Fruit fly (Drosophila melanogaster): ENCODE data around the gene Sfp24F.
A peak's percentile ranks its signal among the peaks of the same experiment; 100 is the strongest.

The Sfp24F gene

dm6 chr2L:4456539-4456994 lies 14.7 kb upstream of the Sfp24F start, which contains the start of gene Gs1l:
TSS of gene Gs1l (minus strand) at chr2L:4456807.
- TF ChIP-seq woc (GFP tag; optimal IDR thresholded peaks at IDR 0.05) (peak; percentile 56), pan (optimal IDR thresholded peaks at IDR 0.05) (no peak), Rel (GFP tag; optimal IDR thresholded peaks at IDR 0.05) (no peak), Rel (tag; optimal IDR thresholded peaks at IDR 0.05) (peak; percentile 26), Sp1 (GFP tag; optimal IDR thresholded peaks at IDR 0.05) (peak; percentile 25), Myc (optimal IDR thresholded peaks at IDR 0.05) (no peak), Vsx2 (GFP tag; optimal IDR thresholded peaks at IDR 0.05; ENCODE audit: partially characterized antibody) (no peak), fru (GFP tag; optimal IDR thresholded peaks at IDR 0.05) (no peak), h (GFP tag; optimal IDR thresholded peaks at IDR 0.05) (no peak), tai (GFP tag; optimal IDR thresholded peaks at IDR 0.05) (no peak)

dm6 chr2L:4454009-4454689 lies 12.3 kb upstream of the Sfp24F start, which contains the start of the genes Secp43 and ND-B8:
TSS of gene Secp43 (minus strand) at chr2L:4454453.
TSS of gene ND-B8 (plus strand) at chr2L:4454626.
- TF ChIP-seq rgr (GFP tag; optimal IDR thresholded peaks at IDR 0.05) (peak; percentile 15), Myc (optimal IDR thresholded peaks at IDR 0.05) (peak; percentile 49), Hnf4 (GFP tag; optimal IDR thresholded peaks at IDR 0.05) (no peak)

- TF ChIP-seq Hr78 (GFP tag; optimal IDR thresholded peaks at IDR 0.05) (no peak), rgr (GFP tag; optimal IDR thresholded peaks at IDR 0.05) (no peak), dsf (GFP tag; optimal IDR thresholded peaks at IDR 0.05; ENCODE audit: borderline replicate concordance) (no peak), fru (GFP tag; optimal IDR thresholded peaks at IDR 0.05) (no peak), Jra (GFP tag; optimal IDR thresholded peaks at IDR 0.05) (no peak), sv (GFP tag; optimal IDR thresholded peaks at IDR 0.05) (no peak), Abd-B (GFP tag; optimal IDR thresholded peaks at IDR 0.05) (no peak), jim (GFP tag; optimal IDR thresholded peaks at IDR 0.05) (no peak), dl (GFP tag; optimal IDR thresholded peaks at IDR 0.05; ENCODE audit: insufficient read depth in 1 of 2, partially characterized antibody in 2 of 2) (no peak), GATAd (GFP tag; optimal IDR thresholded peaks at IDR 0.05) (no peak), tai (GFP tag; optimal IDR thresholded peaks at IDR 0.05) (no peak), CG32264 (GFP tag; optimal IDR thresholded peaks at IDR 0.05) (no peak), Myc (optimal IDR thresholded peaks at IDR 0.05) (no peak), Hnf4 (GFP tag; optimal IDR thresholded peaks at IDR 0.05) (no peak), Rel (GFP tag; optimal IDR thresholded peaks at IDR 0.05) (no peak), Rel (tag; optimal IDR thresholded peaks at IDR 0.05) (no peak), usp (GFP tag; optimal IDR thresholded peaks at IDR 0.05) (no peak)
Measured at dm6 chr2L:4452798-4453197, 10.9 kb upstream of the Sfp24F start, which contains the start of gene CG15439. TSS of gene CG15439 (minus strand) at chr2L:4453038.

- TF ChIP-seq psq (GFP tag; optimal IDR thresholded peaks at IDR 0.05) (peak; percentile 95), rgr (GFP tag; optimal IDR thresholded peaks at IDR 0.05) (peak; percentile 96), pan (optimal IDR thresholded peaks at IDR 0.05) (no peak), dl (GFP tag; optimal IDR thresholded peaks at IDR 0.05; ENCODE audit: insufficient read depth in 1 of 2, partially characterized antibody in 2 of 2) (no peak), dsf (GFP tag; optimal IDR thresholded peaks at IDR 0.05; ENCODE audit: borderline replicate concordance) (peak; percentile 89), Dif (GFP tag; optimal IDR thresholded peaks at IDR 0.05; ENCODE audit: partially characterized antibody) (no peak), h (GFP tag; optimal IDR thresholded peaks at IDR 0.05) (peak; percentile 96), ey (GFP tag; optimal IDR thresholded peaks at IDR 0.05) (peak; percentile 87), lola (GFP tag; optimal IDR thresholded peaks at IDR 0.05) (no peak), Vsx2 (GFP tag; optimal IDR thresholded peaks at IDR 0.05; ENCODE audit: partially characterized antibody) (no peak), sage (GFP tag; optimal IDR thresholded peaks at IDR 0.05) (peak; percentile 95), Hr83 (GFP tag; optimal IDR thresholded peaks at IDR 0.05; ENCODE audit: poor library complexity, severe bottlenecking) (peak; percentile 50), usp (GFP tag; optimal IDR thresholded peaks at IDR 0.05) (no peak), tai (GFP tag; optimal IDR thresholded peaks at IDR 0.05) (no peak), foxo (GFP tag; optimal IDR thresholded peaks at IDR 0.05) (peak; percentile 56 to 96), Abd-B (GFP tag; optimal IDR thresholded peaks at IDR 0.05) (no peak), HLH106 (tag; optimal IDR thresholded peaks at IDR 0.05) (peak; percentile 97), CrebA (GFP tag; optimal IDR thresholded peaks at IDR 0.05; ENCODE audit: borderline replicate concordance) (no peak), br (GFP tag; optimal IDR thresholded peaks at IDR 0.05) (peak; percentile 87), Jra (GFP tag; optimal IDR thresholded peaks at IDR 0.05) (no peak), Mio (GFP tag; optimal IDR thresholded peaks at IDR 0.05) (no peak), Rel (GFP tag; optimal IDR thresholded peaks at IDR 0.05) (peak; percentile 39), Rel (tag; optimal IDR thresholded peaks at IDR 0.05) (peak; percentile 60), N (GFP tag; optimal IDR thresholded peaks at IDR 0.05) (no peak), CG32264 (GFP tag; optimal IDR thresholded peaks at IDR 0.05) (peak; percentile 79), OdsH (GFP tag; optimal IDR thresholded peaks at IDR 0.05) (peak; percentile 97), CG9705 (GFP tag; optimal IDR thresholded peaks at IDR 0.05) (peak; percentile 87), brk (GFP tag; optimal IDR thresholded peaks at IDR 0.05) (no peak), sv (GFP tag; optimal IDR thresholded peaks at IDR 0.05) (peak; percentile 97), Hnf4 (GFP tag; optimal IDR thresholded peaks at IDR 0.05) (no peak), woc (GFP tag; optimal IDR thresholded peaks at IDR 0.05) (peak; percentile 87), GATAd (GFP tag; optimal IDR thresholded peaks at IDR 0.05) (peak; percentile 77), Sp1 (GFP tag; optimal IDR thresholded peaks at IDR 0.05) (peak; percentile 94), Myc (optimal IDR thresholded peaks at IDR 0.05) (peak; percentile 77), jim (GFP tag; optimal IDR thresholded peaks at IDR 0.05) (no peak), Dfd (GFP tag; optimal IDR thresholded peaks at IDR 0.05) (no peak), fru (GFP tag; optimal IDR thresholded peaks at IDR 0.05) (peak; percentile 92), Hr78 (GFP tag; optimal IDR thresholded peaks at IDR 0.05) (no peak)
Measured at dm6 chr2L:4448582-4449016, 6.7 kb upstream of the Sfp24F start, which contains the start of gene MFS18. TSS of gene MFS18 (minus strand) at chr2L:4448635.

Measured in whole organism, wandering third instar larva.